Fruit fly (Drosophila melanogaster) whole organism, embryonic: ENCODE data around the gene Flad1.

Source experiments
- Aef1 ChIP-seq: fragments of 200-800 bp; sonication (Bioruptor generic); IDR thresholded peaks from 3 replicates; pipeline ENCODE4 v1.3.6; 2022; ENCODE audit warnings: missing biosample characterization, missing genetic modification characterization
- CG1024 ChIP-seq: fragments of 200-800 bp; sonication (Bioruptor generic); IDR thresholded peaks from 2 replicates; pipeline ENCODE4 v1.3.6; 2022; ENCODE audit warnings: missing biosample characterization, missing genetic modification characterization
- CG10274 ChIP-seq: fragments of 200-800 bp; sonication (Bioruptor generic); optimal IDR thresholded peaks from 3 replicates; lab custom pipeline; 2017; ENCODE audit warnings: missing biosample characterization, mild to moderate bottlenecking, missing genetic modification characterization
- CG10543 ChIP-seq: fragments of 200-800 bp; sonication (Bioruptor generic); optimal IDR thresholded peaks from 3 replicates; lab custom pipeline; 2017; ENCODE audit warnings: missing biosample characterization, mild to moderate bottlenecking, missing genetic modification characterization, moderate library complexity
- CG10654 ChIP-seq: fragments of 200-800 bp; sonication (Bioruptor generic); optimal IDR thresholded peaks from 2 replicates; lab custom pipeline; 2016; ENCODE audit warnings: missing biosample characterization, missing genetic modification characterization
- CG11093 ChIP-seq: fragments of 200-800 bp; sonication (Bioruptor generic); IDR thresholded peaks from 3 replicates; pipeline ENCODE4 v1.3.6; 2022; ENCODE audit warnings: missing biosample characterization, missing genetic modification characterization
- CG11696 ChIP-seq: fragments of 200-800 bp; sonication (Bioruptor generic); IDR thresholded peaks from 2 replicates; pipeline ENCODE4 v1.3.6; 2022; ENCODE audit warnings: missing biosample characterization, missing genetic modification characterization
- CG12391 ChIP-seq: fragments of 200-800 bp; sonication (Bioruptor generic); optimal IDR thresholded peaks from 3 replicates; lab custom pipeline; 2018; ENCODE audit warnings: missing biosample characterization, mild to moderate bottlenecking, missing genetic modification characterization, moderate library complexity
- CG12659 ChIP-seq: fragments of 200-800 bp; sonication (Bioruptor generic); optimal IDR thresholded peaks from 3 replicates; lab custom pipeline; 2017; ENCODE audit warnings: mild to moderate bottlenecking, missing biosample characterization, missing genetic modification reagents, missing genetic modification characterization
- CG12769 ChIP-seq: fragments of 200-800 bp; sonication (Bioruptor generic); optimal IDR thresholded peaks from 2 replicates; lab custom pipeline; 2019; ENCODE audit warnings: missing biosample characterization, mild to moderate bottlenecking, missing genetic modification characterization, moderate library complexity
- CG13287 ChIP-seq: fragments of 200-800 bp; sonication (Bioruptor generic); IDR thresholded peaks from 2 replicates; pipeline ENCODE4 v1.3.6; 2022; ENCODE audit warnings: missing biosample characterization, missing genetic modification characterization; ENCODE audit not compliant: partially characterized antibody
- CG13296 ChIP-seq: fragments of 200-800 bp; sonication (Bioruptor generic); optimal IDR thresholded peaks from 3 replicates; lab custom pipeline; 2018; ENCODE audit warnings: missing biosample characterization, mild to moderate bottlenecking, missing genetic modification characterization
- CG15269 ChIP-seq: fragments of 200-800 bp; sonication (Bioruptor generic); optimal IDR thresholded peaks from 2 replicates; lab custom pipeline; 2018; ENCODE audit warnings: missing biosample characterization, mild to moderate bottlenecking, missing genetic modification characterization, moderate library complexity
- CG1832 ChIP-seq: fragments of 200-800 bp; sonication (Bioruptor generic); optimal IDR thresholded peaks from 2 replicates; lab custom pipeline; 2017; ENCODE audit warnings: missing biosample characterization, mild to moderate bottlenecking, missing genetic modification characterization, inconsistent platforms
- CG2678 ChIP-seq: fragments of 200-800 bp; sonication (Bioruptor generic); optimal IDR thresholded peaks from 3 replicates; lab custom pipeline; 2019; ENCODE audit warnings: missing biosample characterization, mild to moderate bottlenecking, missing genetic modification characterization, moderate library complexity
- CG2889 ChIP-seq: fragments of 200-800 bp; sonication (Bioruptor generic); IDR thresholded peaks from 3 replicates; pipeline ENCODE4 v1.3.6; 2022; ENCODE audit warnings: missing biosample characterization, missing genetic modification characterization
- CG4328 ChIP-seq: fragments of 200-800 bp; sonication (Bioruptor generic); optimal IDR thresholded peaks from 3 replicates; lab custom pipeline; 2017; ENCODE audit warnings: missing biosample characterization, missing genetic modification reagents, missing genetic modification characterization
- CG4707 ChIP-seq: fragments of 200-800 bp; sonication (Bioruptor generic); optimal IDR thresholded peaks from 2 replicates; lab custom pipeline; 2018; ENCODE audit warnings: missing biosample characterization, mild to moderate bottlenecking, missing genetic modification characterization, moderate library complexity
- CG6765 ChIP-seq: fragments of 200-800 bp; sonication (Bioruptor generic); optimal IDR thresholded peaks from 3 replicates; lab custom pipeline; 2017; ENCODE audit warnings: missing biosample characterization, mild to moderate bottlenecking, missing genetic modification characterization
- CG7357 ChIP-seq: fragments of 200-800 bp; sonication (Bioruptor generic); IDR thresholded peaks from 3 replicates; pipeline ENCODE4 v1.3.6; 2022; ENCODE audit warnings: missing biosample characterization, missing genetic modification characterization
- CG7745 ChIP-seq: fragments of 200-800 bp; sonication (Bioruptor generic); optimal IDR thresholded peaks from 2 replicates; lab custom pipeline; 2018; ENCODE audit warnings: missing biosample characterization, mild to moderate bottlenecking, missing genetic modification characterization, moderate library complexity
- CG8290 ChIP-seq, 3 experiments: fragments of 200-800 bp; sonication (Bioruptor generic); optimal IDR thresholded peaks; 2 replicates each; lab custom pipeline; 2016 to 2019; ENCODE audit warnings: missing biosample characterization in 3 of 3, missing genetic modification characterization in 3 of 3, mild to moderate bottlenecking in 2 of 3, moderate library complexity in 1 of 3
- CG9932 ChIP-seq: fragments of 200-800 bp; sonication (Bioruptor generic); IDR thresholded peaks from 2 replicates; pipeline ENCODE4 v1.3.6; 2022; ENCODE audit warnings: missing biosample characterization, missing genetic modification characterization
- CHES-1-like ChIP-seq: fragments of 200-800 bp; sonication (Bioruptor generic); optimal IDR thresholded peaks from 2 replicates; lab custom pipeline; 2016; ENCODE audit warnings: missing biosample characterization, missing genetic modification characterization
- CrebB ChIP-seq: fragments of 200-800 bp; sonication (Bioruptor generic); optimal IDR thresholded peaks from 3 replicates; lab custom pipeline; 2018; ENCODE audit warnings: missing biosample characterization, mild to moderate bottlenecking, missing genetic modification characterization
- GATAe ChIP-seq: fragments of 200-800 bp; sonication (Bioruptor generic); conservative IDR thresholded peaks from 2 replicates; pipeline ENCODE4 v1.3.6; 2022; ENCODE audit warnings: missing biosample characterization, missing genetic modification characterization
- HmgZ ChIP-seq: fragments of 200-800 bp; sonication (Bioruptor generic); optimal IDR thresholded peaks from 2 replicates; lab custom pipeline; 2018; ENCODE audit warnings: missing biosample characterization, mild to moderate bottlenecking, missing genetic modification characterization
- Hr39 ChIP-seq: fragments of >200 bp; optimal IDR thresholded peaks from 2 replicates; lab custom pipeline; 2017
- MBD-R2 ChIP-seq: fragments of 200-800 bp; sonication (Bioruptor generic); IDR thresholded peaks from 2 replicates; pipeline ENCODE4 v1.3.6; 2022; ENCODE audit warnings: missing biosample characterization, missing genetic modification characterization
- MESR4 ChIP-seq: fragments of 200-800 bp; sonication (Bioruptor generic); optimal IDR thresholded peaks from 2 replicates; lab custom pipeline; 2018; ENCODE audit warnings: missing biosample characterization, mild to moderate bottlenecking, missing genetic modification characterization, moderate library complexity
- NC2β ChIP-seq: fragments of 200-800 bp; sonication (Bioruptor generic); optimal IDR thresholded peaks from 2 replicates; lab custom pipeline; 2016; ENCODE audit warnings: missing biosample characterization, missing genetic modification characterization
- PHDP ChIP-seq: fragments of 200-800 bp; sonication (Bioruptor generic); optimal IDR thresholded peaks from 3 replicates; lab custom pipeline; 2018; ENCODE audit warnings: missing biosample characterization, mild to moderate bottlenecking, missing genetic modification characterization, moderate library complexity
- Pdp1 ChIP-seq, 2 experiments: fragments of 200-800 bp; sonication (Bioruptor generic); optimal IDR thresholded peaks; 3 replicates each; lab custom pipeline; 2016; ENCODE audit warnings: missing biosample characterization in 2 of 2, missing genetic modification characterization in 2 of 2, mild to moderate bottlenecking in 1 of 2, moderate library complexity in 1 of 2
- Sin3A ChIP-seq: fragments of >200 bp; optimal IDR thresholded peaks from 2 replicates; lab custom pipeline; 2018
- Vsx1 ChIP-seq: fragments of 200-800 bp; sonication (Bioruptor generic); optimal IDR thresholded peaks from 2 replicates; lab custom pipeline; 2017; ENCODE audit warnings: missing biosample characterization, mild to moderate bottlenecking, missing genetic modification characterization, missing genetic modification reagents
- abd-A ChIP-seq: fragments of 200-800 bp; sonication (Bioruptor generic); optimal IDR thresholded peaks from 3 replicates; lab custom pipeline; 2019; ENCODE audit warnings: missing biosample characterization, mild to moderate bottlenecking, missing genetic modification characterization, moderate library complexity
- al ChIP-seq: fragments of 200-800 bp; sonication (Bioruptor generic); IDR thresholded peaks from 2 replicates; pipeline ENCODE4 v1.3.6; 2022; ENCODE audit warnings: missing biosample characterization, missing genetic modification characterization
- bab2 ChIP-seq: fragments of 200-800 bp; sonication (Bioruptor generic); optimal IDR thresholded peaks from 2 replicates; lab custom pipeline; 2016; ENCODE audit warnings: missing biosample characterization, missing genetic modification characterization
- chm ChIP-seq: fragments of 200-800 bp; sonication (Bioruptor generic); IDR thresholded peaks from 2 replicates; pipeline ENCODE4 v1.3.6; 2022; ENCODE audit warnings: missing biosample characterization, missing genetic modification characterization
- dysf ChIP-seq: fragments of 200-800 bp; sonication (Bioruptor generic); IDR thresholded peaks from 3 replicates; pipeline ENCODE4 v1.3.6; 2022; ENCODE audit warnings: missing biosample characterization, missing genetic modification characterization
- fu2 ChIP-seq: fragments of 200-800 bp; sonication (Bioruptor generic); optimal IDR thresholded peaks from 2 replicates; lab custom pipeline; 2016; ENCODE audit warnings: missing biosample characterization, missing genetic modification characterization
- gcm2 ChIP-seq: fragments of 200-800 bp; sonication (Bioruptor generic); optimal IDR thresholded peaks from 2 replicates; lab custom pipeline; 2016; ENCODE audit warnings: missing biosample characterization, missing genetic modification characterization
- hb ChIP-seq: fragments of 200-800 bp; sonication (Bioruptor generic); IDR thresholded peaks from 3 replicates; pipeline ENCODE4 v1.3.6; 2022; ENCODE audit warnings: missing biosample characterization, missing genetic modification characterization; ENCODE audit not compliant: partially characterized antibody
- hkb ChIP-seq, 2 experiments: fragments of 200-800 bp in 1 of 2; fragments of >200 bp in 1 of 2; sonication (Bioruptor generic) in 1 of 2; IDR thresholded peaks in 1 of 2; optimal IDR thresholded peaks in 1 of 2; 2 replicates each; pipeline versions ENCODE4 v1.3.6 to Lab custom; 2017 to 2022; ENCODE audit warnings: missing biosample characterization in 1 of 2, missing genetic modification characterization in 1 of 2
- mld ChIP-seq: fragments of 200-800 bp; sonication (Bioruptor generic); IDR thresholded peaks from 3 replicates; pipeline ENCODE4 v1.3.6; 2022; ENCODE audit warnings: missing biosample characterization, missing genetic modification characterization; ENCODE audit not compliant: partially characterized antibody
- pzg ChIP-seq: fragments of 200-800 bp; sonication (Bioruptor generic); optimal IDR thresholded peaks from 3 replicates; lab custom pipeline; 2018; ENCODE audit warnings: missing biosample characterization, mild to moderate bottlenecking, missing genetic modification characterization, moderate library complexity
- sens ChIP-seq: fragments of 200-800 bp; sonication (Bioruptor generic); peaks from one replicate; lab custom pipeline; 2016; ENCODE audit warnings: missing biosample characterization, missing genetic modification characterization
- sens-2 ChIP-seq: fragments of 200-800 bp; sonication (Bioruptor generic); IDR thresholded peaks from 2 replicates; pipeline ENCODE4 v1.3.6; 2022; ENCODE audit warnings: missing biosample characterization, missing genetic modification characterization
- sr ChIP-seq: fragments of 200-800 bp; sonication (Bioruptor generic); IDR thresholded peaks from 3 replicates; pipeline ENCODE4 v1.3.6; 2022; ENCODE audit warnings: missing biosample characterization, missing genetic modification characterization

Flad1 gene

dm6 chrX:12900718-12901442 is 2.4 kb downstream of the Flad1 start, which contains the start of gene Coq8 (continued):
- TF ChIP-seq GATAe (GFP tag; lab: Robert Waterston, UW) (no peak), CG10654 (GFP tag; lab: Kevin White, UChicago) (no peak), CG13287 (GFP tag; lab: Robert Waterston, UW) (peak; percentile 38; the same call in 1 of the 2 replicates), dysf (GFP tag; lab: Robert Waterston, UW) (no peak), sr (GFP tag; lab: Robert Waterston, UW) (peak; percentile 100), MESR4 (peak; percentile 43), CG15269 (tag; lab: Kevin White, UChicago) (no peak), CG8290 (GFP tag; optimal IDR thresholded peaks at IDR 0.05; lab: Kevin White, UChicago) (no peak), CG8290 (tag; optimal IDR thresholded peaks at IDR 0.05; lab: Kevin White, UChicago) (peak in 1 of 2 experiments; percentile 26), NC2β (GFP tag; lab: Kevin White, UChicago) (no peak), CG6765 (GFP tag; lab: Kevin White, UChicago) (no peak), chm (GFP tag; lab: Robert Waterston, UW) (no peak), PHDP (tag; lab: Kevin White, UChicago) (no peak), hkb (optimal IDR thresholded peaks at IDR 0.05; lab: Kevin White, UChicago) (peak; percentile 44), hkb (GFP tag; IDR thresholded peaks at IDR 0.05; lab: Robert Waterston, UW) (no peak), CG12769 (tag; lab: Kevin White, UChicago) (no peak), bab2 (GFP tag; lab: Kevin White, UChicago) (no peak), CG12391 (tag; lab: Kevin White, UChicago) (no peak), CG10274 (GFP tag; lab: Kevin White, UChicago) (no peak), Aef1 (GFP tag; lab: Robert Waterston, UW) (no peak), Pdp1 (GFP tag; optimal IDR thresholded peaks at IDR 0.05; lab: Kevin White, UChicago) (peak in 1 of 2 experiments; percentile 89), mld (GFP tag; lab: Robert Waterston, UW) (0 out of 3 replicates have a peak, but pooled peaks have one; percentile 27), CG9932 (peak; percentile 26; the same call in 1 of the 2 replicates), fu2 (no peak), CrebB (no peak), CG2889 (GFP tag; lab: Robert Waterston, UW) (no peak), MBD-R2 (GFP tag; lab: Robert Waterston, UW) (peak; percentile 88), CG7357 (no peak), CHES-1-like (GFP tag; lab: Kevin White, UChicago) (no peak), hb (GFP tag; lab: Robert Waterston, UW) (no peak), sens (GFP tag; lab: Kevin White, UChicago) (peak; percentile 44), CG4328 (GFP tag; lab: Kevin White, UChicago) (no peak), CG7745 (tag; lab: Kevin White, UChicago) (no peak), Sin3A (lab: Kevin White, UChicago) (peak; percentile 2), Vsx1 (GFP tag; lab: Kevin White, UChicago) (no peak), CG4707 (GFP tag; lab: Kevin White, UChicago) (no peak), gcm2 (GFP tag; lab: Kevin White, UChicago) (no peak), sens-2 (GFP tag; lab: Robert Waterston, UW) (no peak), CG1024 (GFP tag; lab: Robert Waterston, UW) (no peak), pzg (GFP tag; lab: Kevin White, UChicago) (peak; percentile 23), CG12659 (no peak), CG2678 (no peak), CG11696 (GFP tag; lab: Robert Waterston, UW) (no peak), Hr39 (no peak), HmgZ (tag; lab: Kevin White, UChicago) (peak; percentile 0), CG10543 (no peak), CG1832 (GFP tag; lab: Kevin White, UChicago) (no peak), al (GFP tag; lab: Robert Waterston, UW) (no peak), abd-A (tag; lab: Kevin White, UChicago) (no peak), CG11093 (GFP tag; lab: Robert Waterston, UW) (no peak), CG13296 (GFP tag; lab: Kevin White, UChicago) (no peak)
